Fruit fly (Drosophila melanogaster) whole organism, embryonic: Measurements from ENCODE around the gene CG8173.
A peak's percentile ranks its signal among the peaks of the same experiment; 100 is the strongest.

Experiments
- Asciz ChIP-seq: fragments of 200-800 bp; sonication (Bioruptor generic); optimal IDR thresholded peaks from 2 replicates; lab custom pipeline; 2017; ENCODE audit warnings: missing biosample characterization, mild to moderate bottlenecking, missing genetic modification characterization, missing genetic modification reagents
- BEAF-32 ChIP-seq: fragments of 200-800 bp; sonication (Bioruptor generic); optimal IDR thresholded peaks from 3 replicates; lab custom pipeline; 2017; ENCODE audit warnings: missing biosample characterization, missing genetic modification characterization, mild to moderate bottlenecking, moderate library complexity, missing genetic modification reagents
- CG10147 ChIP-seq: fragments of 200-800 bp; sonication (Bioruptor generic); optimal IDR thresholded peaks from 2 replicates; lab custom pipeline; 2019; ENCODE audit warnings: missing biosample characterization, mild to moderate bottlenecking, missing genetic modification characterization, moderate library complexity
- CG10543 ChIP-seq: fragments of 200-800 bp; sonication (Bioruptor generic); optimal IDR thresholded peaks from 3 replicates; lab custom pipeline; 2017; ENCODE audit warnings: missing biosample characterization, mild to moderate bottlenecking, missing genetic modification characterization, moderate library complexity
- CG11504 ChIP-seq: fragments of 200-800 bp; sonication (Bioruptor generic); optimal IDR thresholded peaks from 3 replicates; lab custom pipeline; 2019; ENCODE audit warnings: missing biosample characterization, mild to moderate bottlenecking, missing genetic modification characterization, moderate library complexity
- CG11695 ChIP-seq: fragments of 200-800 bp; sonication (Bioruptor generic); IDR thresholded peaks from 3 replicates; pipeline ENCODE4 v1.3.6; 2022; ENCODE audit warnings: missing biosample characterization, missing genetic modification characterization
- CG11723 ChIP-seq: fragments of 200-800 bp; sonication (Bioruptor generic); optimal IDR thresholded peaks from 2 replicates; lab custom pipeline; 2017; ENCODE audit warnings: missing biosample characterization, mild to moderate bottlenecking, missing genetic modification characterization
- CG12155 ChIP-seq: fragments of 200-800 bp; sonication (Bioruptor generic); optimal IDR thresholded peaks from 3 replicates; lab custom pipeline; 2016; ENCODE audit warnings: missing biosample characterization, missing genetic modification characterization
- CG12391 ChIP-seq: fragments of 200-800 bp; sonication (Bioruptor generic); optimal IDR thresholded peaks from 3 replicates; lab custom pipeline; 2018; ENCODE audit warnings: missing biosample characterization, mild to moderate bottlenecking, missing genetic modification characterization, moderate library complexity
- CG13123 ChIP-seq: fragments of 200-800 bp; sonication (Bioruptor generic); optimal IDR thresholded peaks from 2 replicates; lab custom pipeline; 2016; ENCODE audit warnings: missing biosample characterization, missing genetic modification characterization
- CG14014 ChIP-seq: fragments of 200-800 bp; sonication (Bioruptor generic); IDR thresholded peaks from 2 replicates; pipeline ENCODE4 v1.3.6; 2022; ENCODE audit warnings: missing biosample characterization, missing genetic modification characterization
- CG16863 ChIP-seq: fragments of 200-800 bp; sonication (Bioruptor generic); optimal IDR thresholded peaks from 3 replicates; lab custom pipeline; 2016; ENCODE audit warnings: missing biosample characterization, missing genetic modification characterization
- CG17186 ChIP-seq: fragments of 200-800 bp; sonication (Bioruptor generic); optimal IDR thresholded peaks from 3 replicates; lab custom pipeline; 2017; ENCODE audit warnings: missing biosample characterization, missing genetic modification reagents, missing genetic modification characterization
- CG17568 ChIP-seq: fragments of 200-800 bp; sonication (Bioruptor generic); optimal IDR thresholded peaks from 2 replicates; lab custom pipeline; 2018; ENCODE audit warnings: missing biosample characterization, mild to moderate bottlenecking, missing genetic modification characterization, moderate library complexity
- CG2116 ChIP-seq: fragments of 200-800 bp; sonication (Bioruptor generic); optimal IDR thresholded peaks from 3 replicates; lab custom pipeline; 2018; ENCODE audit warnings: missing biosample characterization, mild to moderate bottlenecking, missing genetic modification characterization
- CG32767 ChIP-seq: fragments of 200-800 bp; sonication (Bioruptor generic); IDR thresholded peaks from 2 replicates; pipeline ENCODE4 v1.3.6; 2022; ENCODE audit warnings: missing biosample characterization, missing genetic modification characterization
- CG8281 ChIP-seq: fragments of 200-800 bp; sonication (Bioruptor generic); optimal IDR thresholded peaks from 2 replicates; lab custom pipeline; 2018; ENCODE audit warnings: missing biosample characterization, mild to moderate bottlenecking, missing genetic modification characterization, moderate library complexity
- CG8359 ChIP-seq: fragments of 200-800 bp; sonication (Bioruptor generic); optimal IDR thresholded peaks from 2 replicates; lab custom pipeline; 2017; ENCODE audit warnings: missing biosample characterization, mild to moderate bottlenecking, missing genetic modification characterization, borderline replicate concordance
- CG8478 ChIP-seq: fragments of >200 bp; optimal IDR thresholded peaks from 2 replicates; lab custom pipeline; 2018
- D19A ChIP-seq: fragments of 200-800 bp; optimal IDR thresholded peaks from 3 replicates; lab custom pipeline; 2019; ENCODE audit warnings: missing biosample characterization, mild to moderate bottlenecking, missing genetic modification characterization, moderate library complexity
- Dad ChIP-seq: fragments of 200-800 bp; sonication (Bioruptor generic); optimal IDR thresholded peaks from 3 replicates; lab custom pipeline; 2016; ENCODE audit warnings: missing biosample characterization, missing genetic modification characterization
- Dek ChIP-seq: fragments of 200-800 bp; sonication (Bioruptor generic); optimal IDR thresholded peaks from 3 replicates; lab custom pipeline; 2019; ENCODE audit warnings: missing biosample characterization, mild to moderate bottlenecking, missing genetic modification characterization, moderate library complexity
- Dfd ChIP-seq, 2 experiments: fragments of >200 bp; optimal IDR thresholded peaks; 2 replicates each; lab custom pipeline; 2017; ENCODE audit warnings: missing biosample characterization in 2 of 2, missing genetic modification characterization in 2 of 2
- Dll ChIP-seq: fragments of 200-800 bp; sonication (Bioruptor generic); IDR thresholded peaks from 4 replicates; pipeline ENCODE4 v1.3.6; 2022; ENCODE audit warnings: missing biosample characterization, missing genetic modification characterization; ENCODE audit not compliant: partially characterized antibody
- Fer3 ChIP-seq: fragments of 200-800 bp; sonication (Bioruptor generic); optimal IDR thresholded peaks from 2 replicates; lab custom pipeline; 2018; ENCODE audit warnings: missing biosample characterization, mild to moderate bottlenecking, missing genetic modification characterization, moderate library complexity
- Gug ChIP-seq: fragments of 200-800 bp; sonication (Bioruptor generic); IDR thresholded peaks from 4 replicates; pipeline ENCODE4 v1.3.6; 2022; ENCODE audit warnings: missing biosample characterization, missing genetic modification characterization
- Hr78 ChIP-seq, 2 experiments: fragments of 200-800 bp in 1 of 2; fragments of >200 bp in 1 of 2; sonication (Bioruptor generic) in 1 of 2; optimal IDR thresholded peaks; 2 replicates each; lab custom pipeline; 2017 to 2019; ENCODE audit warnings: missing biosample characterization in 2 of 2, missing genetic modification characterization in 2 of 2, mild to moderate bottlenecking in 1 of 2, moderate library complexity in 1 of 2
- MESR4 ChIP-seq: fragments of 200-800 bp; sonication (Bioruptor generic); optimal IDR thresholded peaks from 2 replicates; lab custom pipeline; 2018; ENCODE audit warnings: missing biosample characterization, mild to moderate bottlenecking, missing genetic modification characterization, moderate library complexity
- Med ChIP-seq: fragments of 200-800 bp; sonication (Bioruptor generic); peaks from one replicate; lab custom pipeline; 2016; ENCODE audit warnings: missing biosample characterization, missing genetic modification characterization, mild to moderate bottlenecking, inconsistent platforms, moderate library complexity
- Spps ChIP-seq: fragments of 200-800 bp; sonication (Bioruptor generic); optimal IDR thresholded peaks from 2 replicates; lab custom pipeline; 2018; ENCODE audit warnings: missing biosample characterization, mild to moderate bottlenecking, missing genetic modification characterization
- abd-A ChIP-seq: fragments of 200-800 bp; sonication (Bioruptor generic); optimal IDR thresholded peaks from 3 replicates; lab custom pipeline; 2019; ENCODE audit warnings: missing biosample characterization, mild to moderate bottlenecking, missing genetic modification characterization, moderate library complexity
- cg ChIP-seq: fragments of 200-800 bp; sonication (Bioruptor generic); optimal IDR thresholded peaks from 3 replicates; lab custom pipeline; 2019; ENCODE audit warnings: missing biosample characterization, mild to moderate bottlenecking, missing genetic modification characterization, moderate library complexity
- ci ChIP-seq: fragments of 200-800 bp; sonication (Bioruptor generic); IDR thresholded peaks from 3 replicates; pipeline ENCODE4 v1.3.6; 2022; ENCODE audit warnings: missing biosample characterization, missing genetic modification characterization
- crc ChIP-seq: fragments of 200-800 bp; sonication (Bioruptor generic); optimal IDR thresholded peaks from 2 replicates; lab custom pipeline; 2016; ENCODE audit warnings: missing biosample characterization, missing genetic modification characterization
- dmrt99B ChIP-seq: fragments of 200-800 bp; sonication (Bioruptor generic); optimal IDR thresholded peaks from 2 replicates; lab custom pipeline; 2018; ENCODE audit warnings: missing biosample characterization, mild to moderate bottlenecking, missing genetic modification characterization, moderate library complexity
- exex ChIP-seq: fragments of 200-800 bp; sonication (Bioruptor generic); optimal IDR thresholded peaks from 4 replicates; lab custom pipeline; 2018; ENCODE audit warnings: missing biosample characterization, mild to moderate bottlenecking, missing genetic modification characterization, moderate library complexity
- fd102C ChIP-seq: fragments of 200-800 bp; sonication (Bioruptor generic); optimal IDR thresholded peaks from 2 replicates; lab custom pipeline; 2018; ENCODE audit warnings: missing biosample characterization, mild to moderate bottlenecking, missing genetic modification characterization, moderate library complexity
- fd96Cb ChIP-seq: fragments of 200-800 bp; sonication (Bioruptor generic); optimal IDR thresholded peaks from 2 replicates; lab custom pipeline; 2018; ENCODE audit warnings: missing biosample characterization, mild to moderate bottlenecking, missing genetic modification characterization, moderate library complexity
- gcm2 ChIP-seq: fragments of 200-800 bp; sonication (Bioruptor generic); optimal IDR thresholded peaks from 2 replicates; lab custom pipeline; 2016; ENCODE audit warnings: missing biosample characterization, missing genetic modification characterization
- grau ChIP-seq: fragments of 200-800 bp; optimal IDR thresholded peaks from 3 replicates; lab custom pipeline; 2019; ENCODE audit warnings: missing biosample characterization, mild to moderate bottlenecking, missing genetic modification characterization, moderate library complexity
- ken ChIP-seq: fragments of 200-800 bp; sonication (Bioruptor generic); IDR thresholded peaks from 3 replicates; pipeline ENCODE4 v1.3.6; 2022; ENCODE audit warnings: missing biosample characterization, missing genetic modification characterization
- nau ChIP-seq: fragments of 200-800 bp; sonication (Bioruptor generic); optimal IDR thresholded peaks from 3 replicates; lab custom pipeline; 2017; ENCODE audit warnings: missing biosample characterization, mild to moderate bottlenecking, missing genetic modification characterization, missing genetic modification reagents
- nom ChIP-seq: fragments of 200-800 bp; sonication (Bioruptor generic); optimal IDR thresholded peaks from 2 replicates; lab custom pipeline; 2017; ENCODE audit warnings: missing biosample characterization, missing genetic modification characterization, mild to moderate bottlenecking, moderate library complexity, missing genetic modification reagents
- phol ChIP-seq: fragments of 200-800 bp; sonication (Bioruptor generic); optimal IDR thresholded peaks from 3 replicates; lab custom pipeline; 2018; ENCODE audit warnings: missing biosample characterization, mild to moderate bottlenecking, missing genetic modification characterization, moderate library complexity
- pnt ChIP-seq: fragments of 200-800 bp; sonication (Bioruptor generic); optimal IDR thresholded peaks from 3 replicates; lab custom pipeline; 2016; ENCODE audit warnings: missing biosample characterization, missing genetic modification characterization
- sima ChIP-seq: fragments of 200-800 bp; sonication (Bioruptor generic); optimal IDR thresholded peaks from 2 replicates; lab custom pipeline; 2016; ENCODE audit warnings: missing biosample characterization, missing genetic modification characterization
- ssp ChIP-seq: fragments of 200-800 bp; sonication (Bioruptor generic); IDR thresholded peaks from 2 replicates; pipeline ENCODE4 v1.3.6; 2022; ENCODE audit warnings: missing biosample characterization, missing genetic modification characterization
- tll ChIP-seq, 2 experiments: fragments of 200-800 bp in 1 of 2; fragments of >200 bp in 1 of 2; sonication (Bioruptor generic) in 1 of 2; optimal IDR thresholded peaks; 2 replicates each; lab custom pipeline; 2017 to 2019; ENCODE audit warnings: missing biosample characterization in 2 of 2, missing genetic modification characterization in 2 of 2, mild to moderate bottlenecking in 1 of 2, moderate library complexity in 1 of 2
- unpg ChIP-seq: fragments of 200-800 bp; sonication (Bioruptor generic); optimal IDR thresholded peaks from 3 replicates; lab custom pipeline; 2018; ENCODE audit warnings: missing biosample characterization, mild to moderate bottlenecking, missing genetic modification characterization, moderate library complexity
- z ChIP-seq: fragments of 200-800 bp; sonication (Bioruptor generic); IDR thresholded peaks from 3 replicates; pipeline ENCODE4 v1.3.6; 2022; ENCODE audit warnings: missing biosample characterization, missing genetic modification characterization

The CG8173 gene

DNA sequence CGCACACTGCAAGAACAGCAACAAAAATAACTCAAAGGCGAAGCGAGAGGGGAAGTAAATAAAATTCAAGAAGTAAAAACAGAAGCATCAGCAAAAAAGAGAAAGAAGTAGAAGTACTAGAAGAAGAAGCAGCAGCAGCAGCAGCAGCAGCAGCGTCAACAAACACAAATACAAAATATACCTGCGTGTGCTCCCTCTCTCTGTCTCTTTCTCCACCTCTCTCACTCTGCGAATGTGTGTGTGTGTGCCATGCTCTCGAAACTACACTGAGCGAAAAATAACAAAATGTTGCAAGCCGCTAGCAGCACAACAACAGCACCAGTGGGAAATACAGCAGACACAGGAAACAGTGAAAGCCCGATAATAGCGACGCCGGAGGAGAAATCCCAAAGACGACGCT lies 29.5 kb upstream of the CG8173 start (continued):
- TF ChIP-seq CG32767 (no peak), CG8478 (lab: Kevin White, UChicago) (no peak), ken (GFP tag; lab: Robert Waterston, UW) (no peak), CG13123 (GFP tag; lab: Kevin White, UChicago) (no peak), ssp (GFP tag; lab: Robert Waterston, UW) (no peak), nom (GFP tag; lab: Kevin White, UChicago) (peak; percentile 47), nau (GFP tag; lab: Kevin White, UChicago) (no peak), Dfd (GFP tag; optimal IDR thresholded peaks at IDR 0.05; lab: Kevin White, UChicago) (no peak), Gug (GFP tag; lab: Robert Waterston, UW) (no peak), CG2116 (no peak), dmrt99B (tag; lab: Kevin White, UChicago) (no peak), tll (GFP tag; optimal IDR thresholded peaks at IDR 0.05; lab: Kevin White, UChicago) (peak in 1 of 2 experiments; percentile 17), pnt (GFP tag; lab: Kevin White, UChicago) (no peak), CG8281 (tag; lab: Kevin White, UChicago) (no peak), CG11504 (tag; lab: Kevin White, UChicago) (peak; percentile 79), CG8359 (no peak), CG12155 (GFP tag; lab: Kevin White, UChicago) (no peak), D19A (tag; lab: Kevin White, UChicago) (no peak), CG11695 (GFP tag; lab: Robert Waterston, UW) (no peak), grau (peak; percentile 73), Asciz (GFP tag; lab: Kevin White, UChicago) (no peak), CG16863 (no peak), abd-A (tag; lab: Kevin White, UChicago) (no peak), Dll (no peak), CG11723 (GFP tag; lab: Kevin White, UChicago) (no peak), ci (0 out of 3 replicates have a peak, but pooled peaks have one; percentile 5), fd102C (GFP tag; lab: Kevin White, UChicago) (no peak), exex (tag; lab: Kevin White, UChicago) (no peak), cg (peak; percentile 84), CG14014 (GFP tag; lab: Robert Waterston, UW) (0 out of 2 replicates have a peak, but pooled peaks have one; percentile 16), fd96Cb (tag; lab: Kevin White, UChicago) (no peak), Fer3 (no peak), gcm2 (GFP tag; lab: Kevin White, UChicago) (no peak), MESR4 (GFP tag; lab: Kevin White, UChicago) (no peak), crc (GFP tag; lab: Kevin White, UChicago) (no peak), CG10543 (GFP tag; lab: Kevin White, UChicago) (no peak), CG17186 (GFP tag; lab: Kevin White, UChicago) (no peak), CG12391 (tag; lab: Kevin White, UChicago) (no peak), Dad (GFP tag; lab: Kevin White, UChicago) (no peak), CG17568 (no peak), BEAF-32 (GFP tag; lab: Kevin White, UChicago) (no peak), Spps (tag; lab: Kevin White, UChicago) (no peak), unpg (GFP tag; lab: Kevin White, UChicago) (no peak), sima (no peak), Med (peak; percentile 67), Dek (tag; lab: Kevin White, UChicago) (no peak), phol (tag; lab: Kevin White, UChicago) (no peak), Hr78 (GFP tag; optimal IDR thresholded peaks at IDR 0.05; lab: Kevin White, UChicago) (no peak), CG10147 (GFP tag; lab: Kevin White, UChicago) (no peak), z (GFP tag; lab: Robert Waterston, UW) (peak; percentile 80)
